Worm (Caenorhabditis elegans): ENCODE measurements around the gene nhr-257.
A peak's percentile ranks its signal among the peaks of the same experiment; 100 is the strongest.

Gene nhr-257

ce11 chrII:3878330-3878729 is 25.6 kb downstream of the nhr-257 start, which contains the start of gene srh-250:
Gene srh-250 (plus strand): TSS chrII:3878630.
- TF ChIP-seq skn-1 (tag; optimal IDR thresholded peaks at IDR 0.05), result no peak
- no peak for TF ChIP-seq mdl-1 (tag; optimal IDR thresholded peaks at IDR 0.05)
- TF ChIP-seq nhr-77 (tag; optimal IDR thresholded peaks at IDR 0.05), result no peak
- TF ChIP-seq sma-3 (GFP tag; optimal IDR thresholded peaks at IDR 0.05), result no peak
- TF ChIP-seq R02D3.7 (tag; optimal IDR thresholded peaks at IDR 0.05), result no peak
- TF ChIP-seq unc-55 (GFP tag; optimal IDR thresholded peaks at IDR 0.05), result no peak
- no peak for TF ChIP-seq nhr-237 (tag; optimal IDR thresholded peaks at IDR 0.05)
- TF ChIP-seq nhr-23 (tag; optimal IDR thresholded peaks at IDR 0.05), result no peak
- TF ChIP-seq elt-3 (tag; optimal IDR thresholded peaks at IDR 0.05), result no peak
- TF ChIP-seq gmeb-1 (tag; optimal IDR thresholded peaks at IDR 0.05), result no peak
- no peak for TF ChIP-seq nhr-12 (tag; optimal IDR thresholded peaks at IDR 0.05)
- TF ChIP-seq mbf-1 (tag; optimal IDR thresholded peaks at IDR 0.05), result no peak
- no peak for TF ChIP-seq lsy-2 (tag; optimal IDR thresholded peaks at IDR 0.05)
- TF ChIP-seq ama-1 (optimal IDR thresholded peaks at IDR 0.05), result no peak
- no peak for TF ChIP-seq nhr-10 (tag; optimal IDR thresholded peaks at IDR 0.05)
- no peak for TF ChIP-seq nhr-11 (tag; optimal IDR thresholded peaks at IDR 0.05)
- TF ChIP-seq lin-39 (tag; optimal IDR thresholded peaks at IDR 0.05), result no peak
- TF ChIP-seq nhr-25 (tag; optimal IDR thresholded peaks at IDR 0.05), result no peak
- no peak for TF ChIP-seq sma-9 (GFP tag; optimal IDR thresholded peaks at IDR 0.05)
- no peak for TF ChIP-seq sma-9 (tag; optimal IDR thresholded peaks at IDR 0.05)
- no peak for TF ChIP-seq peb-1 (tag; optimal IDR thresholded peaks at IDR 0.05)

- no peak for TF ChIP-seq nhr-77 (tag; optimal IDR thresholded peaks at IDR 0.05)
- no peak for TF ChIP-seq F13H6.1 (tag; optimal IDR thresholded peaks at IDR 0.05)
- no peak for TF ChIP-seq crh-2 (tag; optimal IDR thresholded peaks at IDR 0.05)
- no peak for TF ChIP-seq sma-9 (GFP tag; optimal IDR thresholded peaks at IDR 0.05)
- TF ChIP-seq sma-9 (tag; optimal IDR thresholded peaks at IDR 0.05), result no peak
- TF ChIP-seq peb-1 (tag; optimal IDR thresholded peaks at IDR 0.05), result no peak
- no peak for TF ChIP-seq R02D3.7 (tag; optimal IDR thresholded peaks at IDR 0.05)
- TF ChIP-seq lin-39 (tag; optimal IDR thresholded peaks at IDR 0.05), result no peak
- no peak for TF ChIP-seq nhr-6 (tag; optimal IDR thresholded peaks at IDR 0.05)
- TF ChIP-seq nhr-11 (tag; optimal IDR thresholded peaks at IDR 0.05), result no peak
- TF ChIP-seq nhr-21 (tag; optimal IDR thresholded peaks at IDR 0.05), result no peak
- no peak for TF ChIP-seq mab-5 (tag; optimal IDR thresholded peaks at IDR 0.05)
- no peak for TF ChIP-seq blmp-1 (tag; optimal IDR thresholded peaks at IDR 0.05; ENCODE audit: insufficient read depth)
- TF ChIP-seq Y55F3AM.14 (GFP tag; optimal IDR thresholded peaks at IDR 0.05), result no peak
- no peak for TF ChIP-seq gmeb-1 (tag; optimal IDR thresholded peaks at IDR 0.05)
- TF ChIP-seq egl-27 (tag; optimal IDR thresholded peaks at IDR 0.05), result no peak
- no peak for TF ChIP-seq nhr-237 (tag; optimal IDR thresholded peaks at IDR 0.05)
- TF ChIP-seq ztf-4 (tag; optimal IDR thresholded peaks at IDR 0.05), result no peak
- no peak for TF ChIP-seq unc-39 (tag; optimal IDR thresholded peaks at IDR 0.05)
These were observed 27.2 kb downstream of the nhr-257 start, which contains the start of gene nhr-166 for ce11 chrII:3879945-3880344. Gene nhr-166 (plus strand): TSS chrII:3880245.

ce11 chrII:3891124-3891523 is 38.4 kb downstream of the nhr-257 start, which contains the start of gene F53C3.8:
Gene F53C3.8 (plus strand): TSS chrII:3891424.
- no peak for TF ChIP-seq blmp-1 (tag; optimal IDR thresholded peaks at IDR 0.05; ENCODE audit: insufficient read depth)
- no peak for TF ChIP-seq alr-1 (tag; optimal IDR thresholded peaks at IDR 0.05)
- no peak for TF ChIP-seq ztf-11 (tag; optimal IDR thresholded peaks at IDR 0.05)

ce11 chrII:3893911-3894310 is 41.2 kb downstream of the nhr-257 start:
- no peak for TF ChIP-seq unc-55 (GFP tag; optimal IDR thresholded peaks at IDR 0.05)

- TF ChIP-seq gmeb-1 (tag; optimal IDR thresholded peaks at IDR 0.05), result no peak
These were observed 42.0 kb downstream of the nhr-257 start, which contains the start of gene F53C3.7 for ce11 chrII:3894755-3895154. Gene F53C3.7 (plus strand): TSS chrII:3895055.

ce11 chrII:3896920-3897319 is 44.2 kb downstream of the nhr-257 start:
- no peak for TF ChIP-seq unc-39 (tag; optimal IDR thresholded peaks at IDR 0.05)
- no peak for TF ChIP-seq mab-5 (tag; optimal IDR thresholded peaks at IDR 0.05)
- peak in 1 of 2 experiments; percentile 57 for TF ChIP-seq lsy-2 (tag; optimal IDR thresholded peaks at IDR 0.05)
- TF ChIP-seq sma-3 (GFP tag; optimal IDR thresholded peaks at IDR 0.05), result peak; percentile 14
- no peak for TF ChIP-seq aly-2 (tag; optimal IDR thresholded peaks at IDR 0.05)
- no peak for TF ChIP-seq elt-3 (tag; optimal IDR thresholded peaks at IDR 0.05)
- TF ChIP-seq alr-1 (tag; optimal IDR thresholded peaks at IDR 0.05), result no peak
- TF ChIP-seq unc-55 (GFP tag; optimal IDR thresholded peaks at IDR 0.05), result peak; percentile 50
- TF ChIP-seq nhr-25 (tag; optimal IDR thresholded peaks at IDR 0.05), result peak; percentile 48
- TF ChIP-seq nhr-11 (tag; optimal IDR thresholded peaks at IDR 0.05), result no peak
- TF ChIP-seq nhr-12 (tag; optimal IDR thresholded peaks at IDR 0.05), result no peak
- no peak for TF ChIP-seq fos-1 (tag; optimal IDR thresholded peaks at IDR 0.05)
- no peak for TF ChIP-seq ztf-11 (tag; optimal IDR thresholded peaks at IDR 0.05)
- TF ChIP-seq gmeb-1 (tag; optimal IDR thresholded peaks at IDR 0.05), result peak; percentile 10
- peak; percentile 78 for TF ChIP-seq crh-2 (tag; optimal IDR thresholded peaks at IDR 0.05)
- no peak for TF ChIP-seq dmd-4 (tag; optimal IDR thresholded peaks at IDR 0.05)
- TF ChIP-seq C34F6.9 (tag; optimal IDR thresholded peaks at IDR 0.05), result peak; percentile 59
- TF ChIP-seq nhr-237 (tag; optimal IDR thresholded peaks at IDR 0.05), result no peak
- no peak for TF ChIP-seq ZK546.5 (tag; optimal IDR thresholded peaks at IDR 0.05)
- TF ChIP-seq nhr-129 (tag; optimal IDR thresholded peaks at IDR 0.05), result peak; percentile 27
- TF ChIP-seq sem-4 (tag; optimal IDR thresholded peaks at IDR 0.05), result no peak
- no peak for TF ChIP-seq elt-1 (tag; optimal IDR thresholded peaks at IDR 0.05)
- peak; percentile 38 for TF ChIP-seq nhr-21 (tag; optimal IDR thresholded peaks at IDR 0.05)
- TF ChIP-seq snpc-4 (tag; optimal IDR thresholded peaks at IDR 0.05), result no peak
- TF ChIP-seq sma-9 (GFP tag; optimal IDR thresholded peaks at IDR 0.05), result peak; percentile 85
- no peak for TF ChIP-seq sma-9 (tag; optimal IDR thresholded peaks at IDR 0.05)

Data from whole organism, L2 larva.